Worm (Caenorhabditis elegans) whole organism, midembryonic: ENCODE measurements around the gene T26H10.2.

Experiments
- T22C8.4 ChIP-seq: fragments of 200-800 bp; sonication (Bioruptor generic); IDR thresholded peaks from 2 replicates; pipeline ENCODE4 v1.3.6; 2022; ENCODE audit warnings: missing genetic modification characterization, missing compliant biosample characterization
- cog-1 ChIP-seq: sonication (generic microtip); optimal IDR thresholded peaks from 2 replicates; lab custom pipeline; 2016; ENCODE audit warnings: missing genetic modification characterization, missing compliant biosample characterization
- flt-1 ChIP-seq: fragments of 200-800 bp; sonication (Bioruptor generic); IDR thresholded peaks from 2 replicates; pipeline ENCODE4 v1.3.6; 2022; ENCODE audit warnings: missing genetic modification characterization, missing compliant biosample characterization
- klf-2 ChIP-seq: fragments of 200-800 bp; sonication (Bioruptor generic); conservative IDR thresholded peaks from 2 replicates; pipeline ENCODE4 v1.3.6; 2022; ENCODE audit warnings: missing genetic modification reagents, missing genetic modification characterization, missing compliant biosample characterization
- med-1 ChIP-seq: sonication (generic microtip); optimal IDR thresholded peaks from 2 replicates; lab custom pipeline; 2017; ENCODE audit warnings: missing genetic modification characterization, mild to moderate bottlenecking, missing compliant biosample characterization, antibody characterized with exemption, missing genetic modification reagents; ENCODE audit not compliant: insufficient read depth
- ref-1 ChIP-seq: fragments of 200-800 bp; sonication (Bioruptor generic); conservative IDR thresholded peaks from 2 replicates; pipeline ENCODE4 v1.3.6; 2022; ENCODE audit warnings: missing genetic modification reagents, missing genetic modification characterization, missing compliant biosample characterization
- tab-1 ChIP-seq: fragments of 200-800 bp; sonication (Bioruptor generic); IDR thresholded peaks from 2 replicates; pipeline ENCODE4 v1.3.6; 2022; ENCODE audit warnings: missing genetic modification characterization, missing compliant biosample characterization
- ztf-23 ChIP-seq: fragments of 200-800 bp; sonication (Bioruptor generic); IDR thresholded peaks from 2 replicates; pipeline ENCODE4 v1.3.6; 2022; ENCODE audit warnings: missing genetic modification reagents, missing genetic modification characterization, missing compliant biosample characterization
- ztf-29 ChIP-seq: fragments of 200-800 bp; sonication (Bioruptor generic); IDR thresholded peaks from 2 replicates; pipeline ENCODE4 v1.3.6; 2022; ENCODE audit warnings: missing genetic modification reagents, missing genetic modification characterization, missing compliant biosample characterization

T26H10.2 gene

ce11 chrV:11424565-11424964 lies at the start of gene T26H10.2:
T26H10.2 (minus strand) TSS chrV:11424665.
- TF ChIP-seq ztf-29 (GFP tag; lab: Robert Waterston, UW) = no peak
- TF ChIP-seq T22C8.4 (GFP tag; lab: Robert Waterston, UW) = no peak
- TF ChIP-seq ref-1 (GFP tag; lab: Robert Waterston, UW) = no peak
- TF ChIP-seq tab-1 (GFP tag; lab: Robert Waterston, UW) = no peak
- TF ChIP-seq med-1 = no peak
- TF ChIP-seq flt-1 = no peak
- no peak for TF ChIP-seq cog-1 (tag; lab: Kevin White, UChicago)
- TF ChIP-seq ztf-23 (GFP tag; lab: Robert Waterston, UW) = no peak
- no peak for TF ChIP-seq klf-2

- TF ChIP-seq ztf-23 (GFP tag; lab: Robert Waterston, UW) = no peak
- no peak for TF ChIP-seq klf-2
- TF ChIP-seq med-1 = no peak
- TF ChIP-seq cog-1 (tag; lab: Kevin White, UChicago) = no peak
- no peak for TF ChIP-seq ref-1 (GFP tag; lab: Robert Waterston, UW)
- no peak for TF ChIP-seq ztf-29 (GFP tag; lab: Robert Waterston, UW)
- no peak for TF ChIP-seq flt-1
- TF ChIP-seq tab-1 (GFP tag; lab: Robert Waterston, UW) = no peak
- TF ChIP-seq T22C8.4 (GFP tag; lab: Robert Waterston, UW) = no peak
Measured at ce11 chrV:11472209-11472608, 47.7 kb upstream of the T26H10.2 start, which contains the start of the genes nas-20 and nas-21. nas-20 (minus strand) TSS chrV:11472309. nas-21 (plus strand) TSS chrV:11472564.

- TF ChIP-seq cog-1 (tag; lab: Kevin White, UChicago) = no peak
- TF ChIP-seq tab-1 (GFP tag; lab: Robert Waterston, UW) = no peak
- no peak for TF ChIP-seq ztf-23 (GFP tag; lab: Robert Waterston, UW)
Measured at ce11 chrV:11470210-11470713, 45.8 kb upstream of the T26H10.2 start, which contains the start of gene aat-6. aat-6 (minus strand) TSS chrV:11470663.

- TF ChIP-seq ref-1 (GFP tag; lab: Robert Waterston, UW) (no peak), cog-1 (tag; lab: Kevin White, UChicago) (no peak), ztf-23 (GFP tag; lab: Robert Waterston, UW) (no peak), klf-2 (no peak), T22C8.4 (GFP tag; lab: Robert Waterston, UW) (no peak), tab-1 (GFP tag; lab: Robert Waterston, UW) (no peak), med-1 (no peak), flt-1 (no peak), ztf-29 (GFP tag; lab: Robert Waterston, UW) (no peak)
Measured at ce11 chrV:11462963-11463453, 38.5 kb upstream of the T26H10.2 start, which contains the start of gene zipt-16. zipt-16 (plus strand) TSS chrV:11463013.

- no peak for TF ChIP-seq klf-2
- TF ChIP-seq cog-1 (tag; lab: Kevin White, UChicago) = no peak
Measured at ce11 chrV:11459255-11459654, 34.8 kb upstream of the T26H10.2 start, which contains the start of gene T11F9.1. T11F9.1 (plus strand) TSS chrV:11459555.

ce11 chrV:11454917-11455316 lies 30.5 kb upstream of the T26H10.2 start:
- TF ChIP-seq ztf-23 (GFP tag; lab: Robert Waterston, UW) (no peak), cog-1 (tag; lab: Kevin White, UChicago) (no peak), ref-1 (GFP tag; lab: Robert Waterston, UW) (no peak)

- TF ChIP-seq tab-1 (GFP tag; lab: Robert Waterston, UW) (no peak), med-1 (no peak), cog-1 (tag; lab: Kevin White, UChicago) (no peak), ztf-23 (GFP tag; lab: Robert Waterston, UW) (no peak), ztf-29 (GFP tag; lab: Robert Waterston, UW) (no peak), klf-2 (no peak), T22C8.4 (GFP tag; lab: Robert Waterston, UW) (no peak), ref-1 (GFP tag; lab: Robert Waterston, UW) (no peak), flt-1 (no peak)
Measured at ce11 chrV:11450257-11450656, 25.8 kb upstream of the T26H10.2 start, which contains the start of gene col-156. col-156 (minus strand) TSS chrV:11450357.

- TF ChIP-seq flt-1 (no peak), ztf-29 (GFP tag; lab: Robert Waterston, UW) (no peak), med-1 (no peak), cog-1 (tag; lab: Kevin White, UChicago) (no peak), T22C8.4 (GFP tag; lab: Robert Waterston, UW) (no peak), tab-1 (GFP tag; lab: Robert Waterston, UW) (no peak), ref-1 (GFP tag; lab: Robert Waterston, UW) (no peak), ztf-23 (GFP tag; lab: Robert Waterston, UW) (no peak), klf-2 (no peak)
Measured at ce11 chrV:11449404-11449803, 24.9 kb upstream of the T26H10.2 start.

ce11 chrV:11446297-11446696 lies 21.8 kb upstream of the T26H10.2 start, which contains the start of gene mig-17:
mig-17 (plus strand) TSS chrV:11446685.
- no peak for TF ChIP-seq cog-1 (tag; lab: Kevin White, UChicago)

- TF ChIP-seq T22C8.4 (GFP tag; lab: Robert Waterston, UW) = peak; percentile 41; the same call in 1 of the 2 replicates
- no peak for TF ChIP-seq tab-1 (GFP tag; lab: Robert Waterston, UW)
Measured at ce11 chrV:11445375-11445774, 20.9 kb upstream of the T26H10.2 start.

- TF ChIP-seq flt-1 = no peak
Measured at ce11 chrV:11443503-11443902, 19.0 kb upstream of the T26H10.2 start, which contains the start of gene F57B7.2. F57B7.2 (minus strand) TSS chrV:11443603.
